Fruit fly (Drosophila melanogaster): ENCODE measurements around the gene Gr10a.
A peak's percentile ranks its signal among the peaks of the same experiment; 100 is the strongest.

The Gr10a gene

dm6 chrX:11446792-11447405 lies 29.7 kb upstream of the Gr10a start (continued):
- TF ChIP-seq Neu2 (GFP tag; optimal IDR thresholded peaks at IDR 0.05; ENCODE audit: borderline replicate concordance) (no peak), CG7963 (GFP tag; IDR thresholded peaks at IDR 0.05; ENCODE audit: partially characterized antibody) (no peak), Six4 (GFP tag; optimal IDR thresholded peaks at IDR 0.05) (peak; percentile 43), TFAM (GFP tag; optimal IDR thresholded peaks at IDR 0.05) (no peak), CG3163 (GFP tag; optimal IDR thresholded peaks at IDR 0.05) (peak; percentile 41), CrebB (tag; optimal IDR thresholded peaks at IDR 0.05) (peak; percentile 71), CG2875 (GFP tag; optimal IDR thresholded peaks at IDR 0.05) (no peak), CG11723 (GFP tag; optimal IDR thresholded peaks at IDR 0.05) (no peak), HLH4C (GFP tag; IDR thresholded peaks at IDR 0.05; ENCODE audit: partially characterized antibody) (no peak), slou (GFP tag; optimal IDR thresholded peaks at IDR 0.05) (peak; percentile 53), CG3407 (GFP tag; optimal IDR thresholded peaks at IDR 0.05) (no peak), pros (GFP tag; optimal IDR thresholded peaks at IDR 0.05) (no peak), lab (GFP tag; optimal IDR thresholded peaks at IDR 0.05) (peak; percentile 92), CG4707 (GFP tag; optimal IDR thresholded peaks at IDR 0.05) (no peak), Bgb (GFP tag; IDR thresholded peaks at IDR 0.05; ENCODE audit: partially characterized antibody) (no peak), klu (GFP tag; IDR thresholded peaks at IDR 0.05) (peak; percentile 58), nerfin-1 (tag; optimal IDR thresholded peaks at IDR 0.05) (no peak), CG15269 (tag; optimal IDR thresholded peaks at IDR 0.05) (peak; percentile 85), CG3726 (GFP tag; IDR thresholded peaks at IDR 0.05) (peak; percentile 59; the same call in 1 of the 3 replicates), dysf (GFP tag; IDR thresholded peaks at IDR 0.05) (peak; percentile 88), CG30020 (tag; optimal IDR thresholded peaks at IDR 0.05) (no peak), NfI (GFP tag; optimal IDR thresholded peaks at IDR 0.05) (peak; percentile 82), sim (GFP tag; IDR thresholded peaks at IDR 0.05) (no peak), hth (optimal IDR thresholded peaks at IDR 0.05) (no peak), wdn (GFP tag; IDR thresholded peaks at IDR 0.05) (peak; percentile 86), Fer1 (GFP tag; optimal IDR thresholded peaks at IDR 0.05) (peak; percentile 80), fd3F (GFP tag; optimal IDR thresholded peaks at IDR 0.05) (peak; percentile 75), yki (optimal IDR thresholded peaks at IDR 0.05) (no peak), CG6254 (GFP tag; optimal IDR thresholded peaks at IDR 0.05) (no peak), Ets97D (GFP tag; optimal IDR thresholded peaks at IDR 0.05) (peak; percentile 38), Mrtf (GFP tag; IDR thresholded peaks at IDR 0.05) (peak; percentile 77), ERR (GFP tag; optimal IDR thresholded peaks at IDR 0.05) (peak; percentile 83), Ada2b (GFP tag; IDR thresholded peaks at IDR 0.05) (peak; percentile 89), Nf-YC (tag; optimal IDR thresholded peaks at IDR 0.05) (peak; percentile 16), B-H1 (GFP tag; IDR thresholded peaks at IDR 0.05) (peak; percentile 71), sr (GFP tag; IDR thresholded peaks at IDR 0.05) (no peak), MBD-R2 (GFP tag; IDR thresholded peaks at IDR 0.05) (peak; percentile 62; the same call in 1 of the 2 replicates), CG11696 (GFP tag; IDR thresholded peaks at IDR 0.05) (no peak), Antp (GFP tag; optimal IDR thresholded peaks at IDR 0.05) (peak; percentile 53), dmrt99B (tag; optimal IDR thresholded peaks at IDR 0.05) (peak; percentile 68), CG10209 (GFP tag; optimal IDR thresholded peaks at IDR 0.05) (peak; percentile 78), crol (GFP tag; IDR thresholded peaks at IDR 0.05) (no peak), CG32767 (GFP tag; IDR thresholded peaks at IDR 0.05) (0 out of 2 replicates have a peak, but pooled peaks have one; percentile 32), CG17912 (GFP tag; optimal IDR thresholded peaks at IDR 0.05) (no peak), jumu (GFP tag; optimal IDR thresholded peaks at IDR 0.05) (no peak), odd (GFP tag; optimal IDR thresholded peaks at IDR 0.05) (peak; percentile 19), z (GFP tag; IDR thresholded peaks at IDR 0.05) (no peak; the same call in 2 of the 3 replicates), vfl (GFP tag; optimal IDR thresholded peaks at IDR 0.05) (peak; percentile 54), CG2120 (GFP tag; optimal IDR thresholded peaks at IDR 0.05) (peak; percentile 97), CG33213 (GFP tag; optimal IDR thresholded peaks at IDR 0.05) (peak; percentile 50), pb (GFP tag; optimal IDR thresholded peaks at IDR 0.05) (peak; percentile 63)
